Fruit fly (Drosophila melanogaster): ENCODE results near the gene CG31937.

CG31937 gene

dm6 chr2L:1729607-1730011 is at the start of gene CG31937, which contains the start of gene Eno (continued):
- TF ChIP-seq CG15601 (tag; optimal IDR thresholded peaks at IDR 0.05) (no peak), nau (GFP tag; optimal IDR thresholded peaks at IDR 0.05) (no peak), NC2β (GFP tag; optimal IDR thresholded peaks at IDR 0.05) (peak; percentile 28), vvl (GFP tag; IDR thresholded peaks at IDR 0.05) (peak; percentile 54), CG31365 (tag; optimal IDR thresholded peaks at IDR 0.05) (no peak), wek (GFP tag; optimal IDR thresholded peaks at IDR 0.05) (no peak), CG6854 (GFP tag; optimal IDR thresholded peaks at IDR 0.05) (no peak), dm (GFP tag; optimal IDR thresholded peaks at IDR 0.05) (no peak), Dip2 (GFP tag; IDR thresholded peaks at IDR 0.05) (no peak), CG10462 (GFP tag; optimal IDR thresholded peaks at IDR 0.05) (no peak), CG6175 (GFP tag; IDR thresholded peaks at IDR 0.05) (no peak), Abd-B (GFP tag; optimal IDR thresholded peaks at IDR 0.05) (no peak), sna (GFP tag; IDR thresholded peaks at IDR 0.05; ENCODE audit: partially characterized antibody) (no peak), NC2α (GFP tag; optimal IDR thresholded peaks at IDR 0.05) (no peak), CG10543 (GFP tag; optimal IDR thresholded peaks at IDR 0.05) (peak; percentile 77), C15 (GFP tag; IDR thresholded peaks at IDR 0.05) (0 out of 3 replicates have a peak, but pooled peaks have one; percentile 43), Ets65A (GFP tag) (no peak), CG10274 (GFP tag; optimal IDR thresholded peaks at IDR 0.05) (no peak), Lpt (GFP tag; optimal IDR thresholded peaks at IDR 0.05) (no peak), otp (GFP tag; IDR thresholded peaks at IDR 0.05) (no peak; the same call in 2 of the 3 replicates), z (GFP tag; IDR thresholded peaks at IDR 0.05) (no peak), CG7372 (GFP tag; IDR thresholded peaks at IDR 0.05) (no peak), B-H2 (GFP tag; optimal IDR thresholded peaks at IDR 0.05) (peak; percentile 69), Dref (GFP tag; IDR thresholded peaks at IDR 0.05) (no peak), CG1792 (GFP tag; optimal IDR thresholded peaks at IDR 0.05) (no peak), CG10147 (GFP tag; optimal IDR thresholded peaks at IDR 0.05) (peak; percentile 21), eyg (GFP tag; optimal IDR thresholded peaks at IDR 0.05) (peak; percentile 11), emc (GFP tag; optimal IDR thresholded peaks at IDR 0.05) (no peak), MBD-R2 (GFP tag; IDR thresholded peaks at IDR 0.05) (peak; percentile 86), so (GFP tag; IDR thresholded peaks at IDR 0.05) (0 out of 3 replicates have a peak, but pooled peaks have one; percentile 29), Bteb2 (GFP tag; optimal IDR thresholded peaks at IDR 0.05) (no peak), CG13123 (GFP tag; optimal IDR thresholded peaks at IDR 0.05) (no peak), CG13296 (GFP tag; optimal IDR thresholded peaks at IDR 0.05) (peak; percentile 19), stc (GFP tag; IDR thresholded peaks at IDR 0.05) (no peak), CG3163 (GFP tag; optimal IDR thresholded peaks at IDR 0.05) (no peak), CG12219 (GFP tag; optimal IDR thresholded peaks at IDR 0.05) (no peak), oc (tag; optimal IDR thresholded peaks at IDR 0.05) (no peak), CG17568 (GFP tag; optimal IDR thresholded peaks at IDR 0.05) (no peak), CG8765 (GFP tag; IDR thresholded peaks at IDR 0.05) (peak; percentile 19; the same call in 1 of the 2 replicates), aop (GFP tag; IDR thresholded peaks at IDR 0.05) (no peak), tx (GFP tag; optimal IDR thresholded peaks at IDR 0.05) (no peak), ind (GFP tag; optimal IDR thresholded peaks at IDR 0.05) (peak; percentile 54), Asciz (GFP tag; optimal IDR thresholded peaks at IDR 0.05) (peak; percentile 25), Nf-YC (tag; optimal IDR thresholded peaks at IDR 0.05) (peak; percentile 55), E2f1 (GFP tag; IDR thresholded peaks at IDR 0.05) (peak; percentile 46; the same call in 1 of the 2 replicates), ap (GFP tag; IDR thresholded peaks at IDR 0.05) (no peak), sens (GFP tag) (peak; percentile 93), CG18262 (tag; optimal IDR thresholded peaks at IDR 0.05) (peak; percentile 22), tll (GFP tag; optimal IDR thresholded peaks at IDR 0.05) (no peak), sqz (GFP tag; optimal IDR thresholded peaks at IDR 0.05) (no peak), E2f2 (GFP tag; IDR thresholded peaks at IDR 0.05) (peak; percentile 68), CG3995 (GFP tag; optimal IDR thresholded peaks at IDR 0.05) (peak; percentile 98), psq (GFP tag; optimal IDR thresholded peaks at IDR 0.05) (no peak)

All from whole organism, embryonic.